Fruit fly (Drosophila melanogaster): ENCODE results near the gene PVRAP.

The PVRAP gene

DNA sequence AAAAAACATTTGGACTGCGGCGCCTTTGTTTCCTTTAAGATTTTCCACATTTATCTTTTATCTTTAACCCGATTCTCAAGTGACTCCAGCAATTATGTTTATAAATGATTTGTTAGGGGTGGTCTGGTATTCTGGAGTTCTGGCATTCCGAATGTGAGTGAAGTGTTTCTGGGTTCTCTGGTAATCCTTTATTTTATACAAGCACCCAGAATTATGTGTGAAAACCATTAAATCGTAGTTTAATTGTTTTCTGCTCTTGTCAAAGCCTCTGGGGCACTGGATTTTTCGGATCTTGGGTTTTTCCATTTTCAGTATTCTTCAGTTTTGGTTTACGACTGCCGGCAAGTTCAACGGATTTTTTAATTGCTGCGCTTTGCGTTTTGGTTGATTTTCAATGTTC, 17.5 kb upstream of the PVRAP start:
- TF ChIP-seq CG17801 (GFP tag; optimal IDR thresholded peaks at IDR 0.05; ENCODE audit: partially characterized antibody): no peak

DNA sequence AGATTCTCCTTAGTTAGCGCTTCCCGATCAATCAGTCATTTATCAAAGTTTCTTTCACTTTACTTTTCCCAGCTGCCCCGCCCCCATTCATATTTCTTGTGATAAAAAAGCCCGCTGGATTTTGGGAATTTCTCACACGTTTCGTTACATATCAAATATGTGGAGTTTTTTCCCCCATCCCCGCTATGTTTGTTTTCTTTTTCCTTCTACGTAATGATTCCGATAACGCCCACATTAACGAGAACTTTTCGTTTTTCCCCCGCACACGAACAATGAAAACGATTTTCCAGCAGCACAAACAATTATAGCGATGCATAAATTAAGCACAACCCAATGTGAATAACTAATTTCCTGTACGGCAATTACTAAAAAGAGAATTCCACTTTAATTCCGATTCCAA, 16.9 kb upstream of the PVRAP start:
- no peak for TF ChIP-seq CG17801 (GFP tag; optimal IDR thresholded peaks at IDR 0.05; ENCODE audit: partially characterized antibody)

DNA sequence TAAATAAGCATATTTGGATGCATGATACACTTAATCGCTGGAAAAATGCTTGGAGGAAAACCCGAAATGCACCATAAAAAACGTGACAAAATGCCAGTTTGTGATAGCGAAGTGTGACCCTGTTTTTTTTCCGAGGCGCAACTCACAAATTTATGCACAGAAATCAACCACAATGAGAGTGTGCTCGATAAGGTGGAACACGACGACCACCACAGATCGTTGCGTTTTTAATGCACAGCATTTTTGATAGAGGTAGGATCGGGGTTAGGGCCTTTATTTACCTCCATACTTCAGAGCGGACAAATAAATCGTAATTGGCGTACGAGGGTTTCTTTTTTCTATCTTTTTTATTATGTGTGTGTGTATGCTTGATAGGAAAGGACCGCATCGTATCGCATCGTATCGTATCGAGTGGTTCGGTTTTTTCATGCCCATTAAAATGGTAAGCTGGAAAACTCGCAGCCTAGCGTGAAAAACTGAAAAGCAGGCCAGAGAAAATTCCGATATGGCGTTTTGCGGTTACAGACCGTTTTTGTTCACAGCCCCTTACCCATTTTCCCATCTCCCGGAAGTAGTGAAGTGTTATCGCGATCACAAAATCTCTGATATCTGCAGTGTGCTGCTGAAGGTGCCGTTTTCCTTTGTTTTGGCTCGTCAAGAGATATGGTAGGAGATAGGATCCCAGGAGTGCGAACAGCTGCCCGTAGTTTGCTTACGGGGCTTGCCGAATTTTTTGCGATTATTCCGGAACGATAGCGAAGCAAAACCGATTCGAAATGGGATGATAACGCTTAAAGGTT, 16.3 kb upstream of the PVRAP start:
- TF ChIP-seq CG17801 (GFP tag; optimal IDR thresholded peaks at IDR 0.05; ENCODE audit: partially characterized antibody): no peak

DNA sequence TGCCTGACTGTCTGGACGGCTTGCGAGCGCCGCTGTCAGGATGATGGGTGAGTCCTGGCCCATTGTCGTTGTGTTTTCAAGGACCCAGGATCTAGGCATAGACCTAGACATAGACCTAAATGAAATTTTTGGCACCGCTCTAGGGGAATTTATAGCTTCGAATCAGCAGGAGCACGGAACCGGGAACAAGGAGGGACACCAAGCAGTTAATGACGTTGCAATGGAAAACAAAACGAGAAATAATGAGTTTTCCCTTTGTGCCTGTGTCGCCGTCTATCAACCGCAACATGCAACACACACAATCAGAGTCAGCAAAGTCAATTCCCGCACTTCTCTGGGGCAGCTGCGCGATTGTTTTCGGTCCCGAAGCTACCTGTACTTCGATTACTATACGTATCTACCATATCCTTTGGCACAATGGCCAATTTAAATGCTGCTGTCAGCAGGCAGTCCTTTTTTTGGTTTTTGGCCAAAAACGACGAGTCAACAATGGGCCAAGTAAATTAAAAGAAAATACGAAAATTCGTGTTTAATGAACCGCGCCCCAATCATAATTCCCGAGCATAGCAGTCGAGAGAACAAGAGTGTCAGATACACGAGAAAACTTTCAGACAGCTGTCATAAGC, 14.0 kb upstream of the PVRAP start:
- TF ChIP-seq CG17801 (GFP tag; optimal IDR thresholded peaks at IDR 0.05; ENCODE audit: partially characterized antibody): no peak

dm6 chr3L:5983593-5984225, 13.3 kb upstream of the PVRAP start:
- no peak for TF ChIP-seq CG17801 (GFP tag; optimal IDR thresholded peaks at IDR 0.05; ENCODE audit: partially characterized antibody)

DNA sequence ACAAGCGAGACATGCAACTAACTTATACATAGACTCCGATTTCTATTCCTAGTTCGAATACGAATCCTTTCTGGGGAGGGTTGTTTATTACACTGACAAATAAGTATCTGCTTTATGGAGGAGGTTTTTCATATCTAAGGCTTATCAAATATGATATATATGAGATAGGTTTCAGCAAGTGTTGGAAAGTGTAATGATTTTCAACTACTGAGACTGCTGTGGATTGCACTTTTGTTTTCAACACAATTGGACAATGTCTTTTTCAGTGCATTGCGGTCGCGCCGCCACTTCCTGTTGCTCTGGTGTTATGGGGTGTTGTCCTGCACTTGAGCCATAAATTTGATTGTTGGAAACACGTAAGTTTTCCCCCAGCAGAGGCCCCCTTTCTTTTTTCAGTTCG, 9.4 kb upstream of the PVRAP start:
- TF ChIP-seq CG17801 (GFP tag; optimal IDR thresholded peaks at IDR 0.05; ENCODE audit: partially characterized antibody): no peak

DNA sequence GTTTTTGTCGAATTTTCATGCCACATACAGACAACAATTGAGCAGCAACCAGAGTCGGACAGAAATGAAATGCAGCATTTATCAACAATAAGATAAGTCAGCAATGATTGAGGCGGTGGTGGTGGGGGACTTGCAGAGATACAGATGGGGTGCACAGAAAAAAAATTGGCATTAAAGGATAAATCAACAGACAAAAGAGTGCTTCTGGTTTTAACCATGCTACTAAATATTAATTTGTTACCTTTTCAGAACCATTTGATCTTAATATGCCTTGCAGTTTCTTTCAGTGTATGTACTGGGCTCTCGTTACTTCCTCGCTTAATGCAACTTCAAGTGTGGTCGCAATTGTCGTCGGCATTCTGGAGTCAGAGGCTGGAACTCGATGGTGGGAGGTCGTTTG, 8.3 kb upstream of the PVRAP start:
- no peak for TF ChIP-seq CG17801 (GFP tag; optimal IDR thresholded peaks at IDR 0.05; ENCODE audit: partially characterized antibody)

dm6 chr3L:5989391-5990156, 7.4 kb upstream of the PVRAP start:
- no peak for TF ChIP-seq CG17801 (GFP tag; optimal IDR thresholded peaks at IDR 0.05; ENCODE audit: partially characterized antibody)

DNA sequence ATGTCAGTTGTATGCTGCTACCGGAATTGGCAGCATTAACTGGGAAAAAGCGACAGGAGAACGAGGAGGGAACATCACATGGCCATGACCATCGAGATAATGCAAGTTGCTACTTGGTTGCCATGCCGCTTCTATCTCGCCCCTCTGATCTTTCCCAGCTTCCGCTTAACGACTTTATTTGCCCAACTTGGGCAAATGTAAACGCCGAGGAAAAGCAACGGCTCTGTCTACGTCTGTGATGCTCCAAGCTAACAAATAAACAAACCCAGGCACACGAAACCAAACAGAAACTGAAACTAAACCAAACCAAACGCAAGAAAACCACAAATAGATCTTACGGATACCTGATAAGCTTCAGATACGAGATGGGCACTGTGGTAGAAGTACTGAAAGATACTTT, 4.8 kb upstream of the PVRAP start:
- TF ChIP-seq CG17801 (GFP tag; optimal IDR thresholded peaks at IDR 0.05; ENCODE audit: partially characterized antibody): no peak

DNA sequence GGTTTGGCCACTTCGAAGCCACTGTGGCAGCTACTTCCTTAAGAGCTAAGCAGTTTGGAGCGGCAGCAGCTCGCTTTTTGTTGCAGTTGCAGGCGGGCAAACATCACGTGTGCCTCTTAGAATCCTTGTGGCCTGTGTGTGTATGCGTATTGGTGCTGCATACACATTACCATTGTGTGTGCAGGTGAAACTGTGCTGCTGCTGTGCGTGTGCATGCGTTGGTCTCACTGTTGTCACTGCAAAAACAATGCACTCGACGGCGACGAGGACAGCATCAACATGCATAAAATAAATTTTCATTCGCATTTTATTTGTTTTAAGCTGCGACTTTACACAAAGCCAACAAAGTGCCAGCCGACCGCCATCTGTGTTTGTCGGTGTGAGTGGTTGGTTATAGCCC, 4.1 kb upstream of the PVRAP start:
- TF ChIP-seq CG17801 (GFP tag; optimal IDR thresholded peaks at IDR 0.05; ENCODE audit: partially characterized antibody): no peak

dm6 chr3L:5993701-5994499, 3.1 kb upstream of the PVRAP start:
- no peak for TF ChIP-seq CG17801 (GFP tag; optimal IDR thresholded peaks at IDR 0.05; ENCODE audit: partially characterized antibody)

DNA sequence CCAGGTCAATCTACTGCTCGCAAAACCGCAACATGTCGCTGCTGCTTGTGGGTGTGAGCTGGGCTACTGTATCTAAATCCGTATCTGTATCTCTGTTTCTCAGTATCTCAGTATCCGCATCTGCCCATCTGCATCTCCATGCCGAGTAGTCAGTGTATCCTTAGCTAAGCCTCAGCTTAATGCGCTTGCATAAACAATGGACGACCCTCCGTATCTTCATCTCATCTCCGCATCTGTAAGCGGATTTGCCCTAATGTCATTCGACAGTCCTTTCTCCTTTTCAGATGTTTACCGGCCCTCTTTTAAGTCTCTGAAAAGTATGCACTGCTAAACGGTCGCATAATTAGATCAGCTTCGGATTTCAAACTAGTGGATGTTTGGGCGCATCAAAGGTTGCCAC, 488 bp upstream of the PVRAP start:
- no peak for TF ChIP-seq CG17801 (GFP tag; optimal IDR thresholded peaks at IDR 0.05; ENCODE audit: partially characterized antibody)

DNA sequence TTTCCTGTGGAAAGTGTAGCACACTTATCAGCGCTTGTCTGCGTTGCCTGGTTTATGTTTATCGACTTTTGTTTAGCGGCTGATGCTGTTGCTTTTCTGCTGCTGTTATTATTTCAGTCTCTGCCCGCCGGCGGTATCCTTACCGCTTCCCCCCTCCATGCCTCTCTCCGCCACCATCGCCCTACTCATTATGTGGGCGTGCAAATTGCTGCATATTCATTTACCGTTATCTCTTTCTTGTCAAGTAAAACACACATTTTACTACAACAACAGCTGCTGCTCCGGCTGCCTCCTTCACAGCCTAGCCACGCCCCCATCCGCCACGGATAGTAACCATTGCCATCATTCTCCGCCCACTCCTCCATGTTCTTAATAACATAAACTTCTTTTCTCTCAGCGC, 2.9 kb downstream of the PVRAP start:
- TF ChIP-seq CG17801 (GFP tag; optimal IDR thresholded peaks at IDR 0.05; ENCODE audit: partially characterized antibody): no peak

- TF ChIP-seq CG17801 (GFP tag; optimal IDR thresholded peaks at IDR 0.05; ENCODE audit: partially characterized antibody): no peak
These were observed 3.9 kb downstream of the PVRAP start for dm6 chr3L:6000938-6001337.

dm6 chr3L:6010921-6011320, 13.9 kb downstream of the PVRAP start, which contains the start of gene alphaKap4:
Gene alphaKap4 (minus strand): TSS chr3L:6011021.
- TF ChIP-seq CG17801 (GFP tag; optimal IDR thresholded peaks at IDR 0.05; ENCODE audit: partially characterized antibody): no peak

Measured in ovary, adult (tissue).